Fruit fly (Drosophila melanogaster) whole organism, wandering third instar larva: Measurements from ENCODE around the gene mRpS6.

Experiments used
- Hnf4 ChIP-seq: fragments of 200-800 bp; sonication (Bioruptor generic); optimal IDR thresholded peaks from 2 replicates; lab custom pipeline; 2016; ENCODE audit warnings: missing biosample characterization, mild to moderate bottlenecking, missing genetic modification characterization
- Hr78 ChIP-seq: fragments of >200 bp; optimal IDR thresholded peaks from 2 replicates; lab custom pipeline; 2017; ENCODE audit warnings: missing biosample characterization, missing genetic modification characterization
- dl ChIP-seq, 2 experiments: fragments of 175-275, 200-275 bp in 1 of 2; fragments of 200-275 bp in 1 of 2; sonication (Bioruptor generic); optimal IDR thresholded peaks; lab custom pipeline; 2018; ENCODE audit warnings: mild to moderate bottlenecking in 2 of 2, missing biosample characterization in 2 of 2, missing genetic modification characterization in 2 of 2, moderate library complexity in 2 of 2; ENCODE audit not compliant: partially characterized antibody in 2 of 2, insufficient read depth in 1 of 2
- ey ChIP-seq: fragments of 200-800 bp; sonication (Bioruptor generic); optimal IDR thresholded peaks from 2 replicates; lab custom pipeline; 2016; ENCODE audit warnings: missing biosample characterization, missing genetic modification characterization
- fru ChIP-seq: fragments of 200-800 bp; sonication (Bioruptor generic); optimal IDR thresholded peaks from 3 replicates; lab custom pipeline; 2016; ENCODE audit warnings: missing biosample characterization, mild to moderate bottlenecking, missing genetic modification characterization
- lola ChIP-seq: fragments of >200 bp; optimal IDR thresholded peaks from 2 replicates; lab custom pipeline; 2017; ENCODE audit warnings: missing biosample characterization, missing genetic modification characterization
- psq ChIP-seq: fragments of 200-800 bp; sonication (Bioruptor generic); optimal IDR thresholded peaks from 3 replicates; lab custom pipeline; 2017; ENCODE audit warnings: missing biosample characterization, mild to moderate bottlenecking, missing genetic modification characterization, moderate library complexity
- sv ChIP-seq: fragments of 200-800 bp; sonication (Bioruptor generic); optimal IDR thresholded peaks from 3 replicates; lab custom pipeline; 2016; ENCODE audit warnings: missing biosample characterization, missing genetic modification characterization
- usp ChIP-seq: fragments of >200 bp; optimal IDR thresholded peaks from 2 replicates; lab custom pipeline; 2017; ENCODE audit warnings: missing biosample characterization, missing genetic modification characterization

dm6 chr3L:4407743-4408142 is 43.4 kb downstream of the mRpS6 start:
- TF ChIP-seq lola (no peak), dl (GFP tag; optimal IDR thresholded peaks at IDR 0.05; lab: Kevin White, UChicago; ENCODE audit: insufficient read depth in 1 of 2, partially characterized antibody in 2 of 2) (no peak), usp (GFP tag; lab: Kevin White, UChicago) (no peak), fru (GFP tag; lab: Kevin White, UChicago) (peak; percentile 15), sv (GFP tag; lab: Kevin White, UChicago) (no peak), Hr78 (no peak), Hnf4 (GFP tag; lab: Kevin White, UChicago) (no peak), ey (peak; percentile 21), psq (GFP tag; lab: Kevin White, UChicago) (no peak)
